Fruit fly (Drosophila melanogaster) whole organism, embryonic: ENCODE measurements around the gene hob.

ENCODE experiments used
- Blimp-1 ChIP-seq: fragments of 200-800 bp; sonication (Bioruptor generic); optimal IDR thresholded peaks from 3 replicates; lab custom pipeline; 2018; ENCODE audit warnings: missing biosample characterization, missing genetic modification characterization, mild to moderate bottlenecking, moderate library complexity, missing genetic modification reagents
- BtbVII ChIP-seq: fragments of 200-800 bp; sonication (Bioruptor generic); optimal IDR thresholded peaks from 3 replicates; lab custom pipeline; 2017; ENCODE audit warnings: missing biosample characterization, mild to moderate bottlenecking, missing genetic modification characterization
- CG11398 ChIP-seq: fragments of 200-800 bp; sonication (Bioruptor generic); optimal IDR thresholded peaks from 2 replicates; lab custom pipeline; 2016; ENCODE audit warnings: missing biosample characterization, missing genetic modification characterization
- CG11560 ChIP-seq: fragments of 200-800 bp; sonication (Bioruptor generic); IDR thresholded peaks from 3 replicates; pipeline ENCODE4 v1.3.6; 2022; ENCODE audit warnings: missing biosample characterization, missing genetic modification characterization
- CG12391 ChIP-seq: fragments of 200-800 bp; sonication (Bioruptor generic); optimal IDR thresholded peaks from 3 replicates; lab custom pipeline; 2018; ENCODE audit warnings: missing biosample characterization, mild to moderate bottlenecking, missing genetic modification characterization, moderate library complexity
- CG13894 ChIP-seq: fragments of 200-800 bp; sonication (Bioruptor generic); optimal IDR thresholded peaks from 3 replicates; lab custom pipeline; 2018; ENCODE audit warnings: missing biosample characterization, mild to moderate bottlenecking, missing genetic modification characterization, moderate library complexity
- CG16863 ChIP-seq: fragments of 200-800 bp; sonication (Bioruptor generic); optimal IDR thresholded peaks from 3 replicates; lab custom pipeline; 2016; ENCODE audit warnings: missing biosample characterization, missing genetic modification characterization
- CG18599 ChIP-seq: fragments of 200-800 bp; sonication (Bioruptor generic); optimal IDR thresholded peaks from 3 replicates; lab custom pipeline; 2017; ENCODE audit warnings: missing biosample characterization, missing genetic modification characterization, mild to moderate bottlenecking, moderate library complexity, missing genetic modification reagents
- CG2116 ChIP-seq: fragments of 200-800 bp; sonication (Bioruptor generic); optimal IDR thresholded peaks from 3 replicates; lab custom pipeline; 2018; ENCODE audit warnings: missing biosample characterization, mild to moderate bottlenecking, missing genetic modification characterization
- CG33557 ChIP-seq: fragments of 200-800 bp; sonication (Bioruptor generic); optimal IDR thresholded peaks from 2 replicates; lab custom pipeline; 2019; ENCODE audit warnings: missing biosample characterization, mild to moderate bottlenecking, missing genetic modification characterization, moderate library complexity
- CG5245 ChIP-seq: fragments of 200-800 bp; sonication (Bioruptor generic); optimal IDR thresholded peaks from 3 replicates; lab custom pipeline; 2016; ENCODE audit warnings: missing biosample characterization, missing genetic modification characterization
- CG7745 ChIP-seq: fragments of 200-800 bp; sonication (Bioruptor generic); optimal IDR thresholded peaks from 2 replicates; lab custom pipeline; 2018; ENCODE audit warnings: missing biosample characterization, mild to moderate bottlenecking, missing genetic modification characterization, moderate library complexity
- CG8290 ChIP-seq, 3 experiments: fragments of 200-800 bp; sonication (Bioruptor generic); optimal IDR thresholded peaks; 2 replicates each; lab custom pipeline; 2016 to 2019; ENCODE audit warnings: missing biosample characterization in 3 of 3, missing genetic modification characterization in 3 of 3, mild to moderate bottlenecking in 2 of 3, moderate library complexity in 1 of 3
- Chrac-16 ChIP-seq: fragments of 200-800 bp; sonication (Bioruptor generic); optimal IDR thresholded peaks from 3 replicates; lab custom pipeline; 2016; ENCODE audit warnings: missing biosample characterization, missing genetic modification characterization
- D19A ChIP-seq: fragments of 200-800 bp; optimal IDR thresholded peaks from 3 replicates; lab custom pipeline; 2019; ENCODE audit warnings: missing biosample characterization, mild to moderate bottlenecking, missing genetic modification characterization, moderate library complexity
- E2f1 ChIP-seq: fragments of 200-800 bp; sonication (Bioruptor generic); IDR thresholded peaks from 2 replicates; pipeline ENCODE4 v1.3.6; 2022; ENCODE audit warnings: missing biosample characterization, missing genetic modification characterization
- Ets97D ChIP-seq: fragments of 200-800 bp; sonication (Bioruptor generic); optimal IDR thresholded peaks from 3 replicates; lab custom pipeline; 2016; ENCODE audit warnings: missing biosample characterization, missing genetic modification characterization
- Fer2 ChIP-seq: fragments of 200-800 bp; sonication (Bioruptor generic); optimal IDR thresholded peaks from 2 replicates; lab custom pipeline; 2018; ENCODE audit warnings: missing biosample characterization, mild to moderate bottlenecking, missing genetic modification characterization, moderate library complexity
- HHEX ChIP-seq: fragments of 200-800 bp; sonication (Bioruptor generic); optimal IDR thresholded peaks from 3 replicates; lab custom pipeline; 2017; ENCODE audit warnings: missing biosample characterization, mild to moderate bottlenecking, missing genetic modification characterization, missing genetic modification reagents
- HLH54F ChIP-seq: fragments of 200-800 bp; sonication (Bioruptor generic); optimal IDR thresholded peaks from 3 replicates; lab custom pipeline; 2016; ENCODE audit warnings: missing biosample characterization, missing genetic modification characterization
- Hmr ChIP-seq: fragments of 200-800 bp; sonication (Bioruptor generic); optimal IDR thresholded peaks from 3 replicates; lab custom pipeline; 2017; ENCODE audit warnings: mild to moderate bottlenecking, missing biosample characterization, missing genetic modification reagents, missing genetic modification characterization
- Hr78 ChIP-seq, 2 experiments: fragments of 200-800 bp in 1 of 2; fragments of >200 bp in 1 of 2; sonication (Bioruptor generic) in 1 of 2; optimal IDR thresholded peaks; 2 replicates each; lab custom pipeline; 2017 to 2019; ENCODE audit warnings: missing biosample characterization in 2 of 2, missing genetic modification characterization in 2 of 2, mild to moderate bottlenecking in 1 of 2, moderate library complexity in 1 of 2
- Lpt ChIP-seq: fragments of >200 bp; optimal IDR thresholded peaks from 2 replicates; lab custom pipeline; 2018; ENCODE audit warnings: missing biosample characterization, missing genetic modification characterization
- Sox102F ChIP-seq: fragments of 200-800 bp; sonication (Bioruptor generic); optimal IDR thresholded peaks from 2 replicates; lab custom pipeline; 2018; ENCODE audit warnings: missing biosample characterization, mild to moderate bottlenecking, missing genetic modification characterization, moderate library complexity
- Tbp ChIP-seq: fragments of >200 bp; optimal IDR thresholded peaks from 2 replicates; lab custom pipeline; 2018; ENCODE audit warnings: missing biosample characterization, missing genetic modification characterization
- ara ChIP-seq: fragments of 200-800 bp; sonication (Bioruptor generic); IDR thresholded peaks from 2 replicates; pipeline ENCODE4 v1.3.6; 2022; ENCODE audit warnings: missing biosample characterization, missing genetic modification characterization
- bowl ChIP-seq: fragments of 200-800 bp; sonication (Bioruptor generic); IDR thresholded peaks from 2 replicates; pipeline ENCODE4 v1.3.6; 2022; ENCODE audit warnings: missing biosample characterization, missing genetic modification characterization
- chn ChIP-seq: fragments of 200-800 bp; sonication (Bioruptor generic); optimal IDR thresholded peaks from 2 replicates; lab custom pipeline; 2016; ENCODE audit warnings: missing biosample characterization, missing genetic modification characterization
- dmrt99B ChIP-seq: fragments of 200-800 bp; sonication (Bioruptor generic); optimal IDR thresholded peaks from 2 replicates; lab custom pipeline; 2018; ENCODE audit warnings: missing biosample characterization, mild to moderate bottlenecking, missing genetic modification characterization, moderate library complexity
- dpn ChIP-seq, 2 experiments: fragments of 200-800 bp; sonication (Bioruptor generic); optimal IDR thresholded peaks; 3 replicates each; lab custom pipeline; 2016; ENCODE audit warnings: missing biosample characterization in 2 of 2, missing genetic modification characterization in 2 of 2
- ewg ChIP-seq: fragments of 200-800 bp; sonication (Bioruptor generic); optimal IDR thresholded peaks from 3 replicates; lab custom pipeline; 2017; ENCODE audit warnings: mild to moderate bottlenecking, missing biosample characterization, missing genetic modification reagents, missing genetic modification characterization
- eyg ChIP-seq: fragments of 200-800 bp; sonication (Bioruptor generic); optimal IDR thresholded peaks from 3 replicates; lab custom pipeline; 2016; ENCODE audit warnings: missing biosample characterization, missing genetic modification characterization
- fru ChIP-seq: fragments of >200 bp; optimal IDR thresholded peaks from 2 replicates; lab custom pipeline; 2017
- jigr1 ChIP-seq: fragments of 200-800 bp; sonication (Bioruptor generic); IDR thresholded peaks from 3 replicates; pipeline ENCODE4 v1.3.6; 2022; ENCODE audit warnings: missing biosample characterization, missing genetic modification characterization
- jumu ChIP-seq: fragments of 200-800 bp; sonication (Bioruptor generic); optimal IDR thresholded peaks from 3 replicates; lab custom pipeline; 2016; ENCODE audit warnings: missing biosample characterization, missing genetic modification characterization
- lilli ChIP-seq: fragments of 200-800 bp; sonication (Bioruptor generic); optimal IDR thresholded peaks from 3 replicates; lab custom pipeline; 2016; ENCODE audit warnings: missing biosample characterization, missing genetic modification characterization
- luna ChIP-seq: fragments of 200-800 bp; sonication (Bioruptor generic); optimal IDR thresholded peaks from 2 replicates; lab custom pipeline; 2016; ENCODE audit warnings: missing biosample characterization, missing genetic modification characterization
- run ChIP-seq: fragments of 200-800 bp; sonication (Bioruptor generic); optimal IDR thresholded peaks from 3 replicates; lab custom pipeline; 2018; ENCODE audit warnings: missing biosample characterization, mild to moderate bottlenecking, missing genetic modification characterization
- salm ChIP-seq: fragments of 200-800 bp; sonication (Bioruptor generic); optimal IDR thresholded peaks from 2 replicates; lab custom pipeline; 2018; ENCODE audit warnings: missing biosample characterization, mild to moderate bottlenecking, missing genetic modification characterization
- tna ChIP-seq: fragments of 200-800 bp; sonication (Bioruptor generic); IDR thresholded peaks from 2 replicates; pipeline ENCODE4 v1.3.6; 2022; ENCODE audit warnings: missing biosample characterization, missing genetic modification characterization; ENCODE audit not compliant: partially characterized antibody
- ttk ChIP-seq: fragments of 200-800 bp; sonication (Bioruptor generic); IDR thresholded peaks from 2 replicates; pipeline ENCODE4 v2.1.2; 2022; ENCODE audit warnings: missing biosample characterization, missing genetic modification characterization
- tup ChIP-seq: fragments of 200-800 bp; sonication (Bioruptor generic); optimal IDR thresholded peaks from 2 replicates; lab custom pipeline; 2016; ENCODE audit warnings: missing biosample characterization, mild to moderate bottlenecking, missing genetic modification characterization, moderate library complexity
- tx ChIP-seq: fragments of 200-800 bp; sonication (Bioruptor generic); optimal IDR thresholded peaks from 2 replicates; lab custom pipeline; 2016; ENCODE audit warnings: missing biosample characterization, missing genetic modification characterization
- zfh1 ChIP-seq: fragments of 200-800 bp; sonication (Bioruptor generic); IDR thresholded peaks from 3 replicates; pipeline ENCODE4 v1.3.6; 2022; ENCODE audit warnings: missing biosample characterization, missing genetic modification characterization

hob gene

DNA sequence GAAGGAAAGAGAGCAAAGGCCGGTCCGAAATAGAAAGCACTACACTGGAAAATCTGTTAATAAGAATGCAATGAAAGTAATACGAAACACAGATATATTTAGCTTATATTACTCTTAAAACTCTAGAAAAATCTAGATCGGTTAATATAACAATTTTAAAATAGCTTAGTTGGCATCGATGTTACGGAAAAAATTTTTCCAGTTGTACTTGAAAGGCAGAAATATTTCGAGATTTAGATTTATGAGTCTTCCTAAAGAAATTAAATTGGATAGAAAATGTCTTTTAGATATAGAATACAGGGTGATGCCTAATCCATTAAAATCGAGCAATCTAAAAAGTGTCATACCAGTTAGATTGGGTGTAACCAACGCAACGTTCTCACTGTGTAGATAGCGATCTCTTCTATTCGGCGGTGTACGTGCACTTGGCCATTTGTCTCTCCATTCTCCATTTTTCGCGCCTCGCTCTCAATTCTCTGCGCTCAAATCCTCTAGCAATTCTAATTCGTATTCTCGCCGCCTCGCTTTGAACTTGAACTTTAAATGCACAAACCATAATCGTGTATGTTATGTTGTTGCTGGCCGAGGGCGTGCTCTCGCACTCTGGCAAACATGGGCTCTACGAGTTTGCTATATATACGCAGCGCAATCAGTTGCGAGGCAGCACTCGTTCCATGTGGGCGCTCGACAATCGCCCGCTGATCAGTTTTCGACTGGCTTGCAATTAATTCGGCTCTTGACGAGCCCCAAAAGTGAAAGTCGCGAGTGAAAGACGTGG lies 31.5 kb upstream of the hob start (continued):
- TF ChIP-seq CG11560 (tag; lab: Robert Waterston, UW): peak; percentile 78
- peak; percentile 94 for TF ChIP-seq Hmr
- TF ChIP-seq eyg: peak; percentile 76
- peak; percentile 94 for TF ChIP-seq Chrac-16 (GFP tag; lab: Kevin White, UChicago)
- no peak for TF ChIP-seq fru
- peak; percentile 80 for TF ChIP-seq Fer2 (tag; lab: Kevin White, UChicago)
- peak; percentile 71 for TF ChIP-seq tup (GFP tag; lab: Kevin White, UChicago)

DNA sequence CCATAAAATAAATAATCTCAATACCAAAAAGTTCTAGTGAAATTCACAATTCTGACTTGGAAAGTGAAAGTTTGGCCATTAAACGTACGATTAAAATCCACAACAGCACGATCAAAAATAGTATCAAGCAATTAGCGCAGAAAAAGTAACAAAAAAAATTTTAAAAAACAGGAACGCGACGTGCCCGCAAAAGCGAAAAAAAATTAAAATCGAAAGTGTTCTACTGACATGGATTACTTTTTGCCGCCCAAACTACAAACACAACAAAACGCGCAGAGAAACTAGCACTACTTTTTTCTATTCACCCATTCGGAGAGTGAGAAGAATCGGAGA lies 30.9 kb upstream of the hob start:
- TF ChIP-seq CG12391 (no peak), Blimp-1 (peak; percentile 96), ara (GFP tag; lab: Robert Waterston, UW) (no peak)

DNA sequence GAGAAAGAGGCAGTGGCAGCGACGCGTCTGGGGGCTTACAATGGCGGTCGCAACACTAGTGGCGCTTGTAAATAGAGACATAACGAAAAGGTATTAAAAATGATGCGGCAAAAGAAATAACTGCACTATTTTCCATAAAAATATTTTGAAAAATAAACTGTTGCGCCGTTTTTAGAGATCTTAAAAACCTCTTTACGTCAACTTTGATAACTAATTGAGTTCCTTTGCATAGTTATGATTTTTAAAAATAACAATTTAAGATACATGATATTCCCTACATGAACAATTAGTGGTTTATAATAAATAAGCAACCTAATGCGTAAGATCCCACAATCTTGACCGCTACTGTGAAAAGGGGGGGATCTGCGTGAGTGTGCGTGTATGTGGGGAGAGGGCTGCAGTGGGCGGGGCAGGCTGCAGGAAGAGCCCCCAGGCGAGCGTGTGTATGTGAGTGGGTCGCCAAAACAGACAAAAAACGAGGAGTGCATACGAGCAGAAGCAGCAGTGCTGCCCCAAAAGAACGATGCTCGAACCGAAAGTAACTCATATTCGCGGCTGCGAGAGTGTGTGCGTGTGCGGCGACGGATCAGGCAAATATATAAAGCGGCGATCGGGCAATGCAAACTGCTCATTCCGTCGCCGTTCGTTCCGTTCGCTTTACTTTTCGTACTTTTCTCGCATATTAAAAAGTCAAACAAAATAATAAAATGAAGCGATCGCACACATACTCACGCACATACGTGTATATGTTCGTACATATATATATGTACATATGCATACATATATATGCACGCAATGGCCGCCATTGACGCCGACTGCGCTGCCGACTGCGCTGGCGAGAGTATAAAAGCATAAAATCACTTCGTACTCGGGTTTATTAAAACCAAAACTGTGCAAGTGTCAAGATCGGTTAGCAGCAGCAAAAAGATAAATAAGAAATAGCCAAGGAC lies 30.3 kb upstream of the hob start:
- TF ChIP-seq lilli (GFP tag; lab: Kevin White, UChicago): peak; percentile 55
- TF ChIP-seq CG7745 (tag; lab: Kevin White, UChicago): no peak
- TF ChIP-seq Hr78 (GFP tag; optimal IDR thresholded peaks at IDR 0.05; lab: Kevin White, UChicago): no peak
- TF ChIP-seq dmrt99B: peak; percentile 62
- no peak for TF ChIP-seq jumu
- peak; percentile 19 for TF ChIP-seq D19A (tag; lab: Kevin White, UChicago)
- peak; percentile 26 for TF ChIP-seq CG16863 (GFP tag; lab: Kevin White, UChicago)
- TF ChIP-seq CG33557 (GFP tag; lab: Kevin White, UChicago): no peak
- peak; percentile 68 for TF ChIP-seq Sox102F (GFP tag; lab: Kevin White, UChicago)
- TF ChIP-seq Tbp (GFP tag; lab: Kevin White, UChicago): no peak
- peak; percentile 56; the same call in 1 of the 2 replicates for TF ChIP-seq ttk (GFP tag; lab: Robert Waterston, UW)
- TF ChIP-seq E2f1: no peak
- no peak for TF ChIP-seq Lpt (GFP tag; lab: Kevin White, UChicago)
- TF ChIP-seq CG8290 (GFP tag; optimal IDR thresholded peaks at IDR 0.05; lab: Kevin White, UChicago): no peak
- TF ChIP-seq CG8290 (tag; optimal IDR thresholded peaks at IDR 0.05; lab: Kevin White, UChicago): no peak
- TF ChIP-seq dpn (GFP tag; optimal IDR thresholded peaks at IDR 0.05; lab: Kevin White, UChicago): peak in 1 of 2 experiments; percentile 53
- no peak for TF ChIP-seq Ets97D
- TF ChIP-seq fru: no peak
- no peak for TF ChIP-seq zfh1 (GFP tag; lab: Robert Waterston, UW)
- TF ChIP-seq chn (GFP tag; lab: Kevin White, UChicago): no peak
- TF ChIP-seq tna (GFP tag; lab: Robert Waterston, UW): no peak
- no peak for TF ChIP-seq CG13894 (tag; lab: Kevin White, UChicago)
- TF ChIP-seq run: no peak
- TF ChIP-seq ewg (GFP tag; lab: Kevin White, UChicago): peak; percentile 51
- no peak for TF ChIP-seq bowl (GFP tag; lab: Robert Waterston, UW)
- TF ChIP-seq CG11398 (GFP tag; lab: Kevin White, UChicago): no peak
- TF ChIP-seq jigr1 (GFP tag; lab: Robert Waterston, UW): no peak
- peak; percentile 9 for TF ChIP-seq CG5245 (GFP tag; lab: Kevin White, UChicago)
- TF ChIP-seq salm (tag; lab: Kevin White, UChicago): no peak
- no peak for TF ChIP-seq CG2116 (GFP tag; lab: Kevin White, UChicago)
- peak; percentile 23 for TF ChIP-seq HLH54F (GFP tag; lab: Kevin White, UChicago)
- TF ChIP-seq tx: no peak
- TF ChIP-seq luna: no peak
- peak; percentile 18 for TF ChIP-seq HHEX (GFP tag; lab: Kevin White, UChicago)
- peak; percentile 20 for TF ChIP-seq CG18599 (GFP tag; lab: Kevin White, UChicago)
- no peak for TF ChIP-seq BtbVII (GFP tag; lab: Kevin White, UChicago)
